Worm (Caenorhabditis elegans): ENCODE results near the gene ZK1320.13.

The ZK1320.13 gene

DNA sequence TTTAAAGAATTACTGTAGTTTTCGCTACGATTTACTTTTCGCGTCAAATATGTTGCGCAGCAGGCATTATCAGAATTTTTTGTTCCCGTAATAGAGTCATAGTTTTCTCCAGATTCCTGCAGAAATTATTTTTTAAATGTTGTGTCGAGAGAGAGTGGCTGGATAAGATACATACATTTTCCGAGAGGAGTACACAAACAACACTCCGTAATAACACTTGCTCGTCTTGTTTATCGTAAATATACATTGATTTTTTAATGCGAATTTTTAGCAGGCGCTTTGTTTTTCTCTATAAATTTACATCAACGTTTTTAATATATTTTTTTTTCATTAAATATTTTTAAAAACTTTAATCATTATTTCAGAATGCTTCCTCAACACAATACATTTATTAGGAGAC lies 11.6 kb upstream of the ZK1320.13 start, which contains the start of gene taf-8:
Gene taf-8, plus strand, starts transcription at position 360 of the 400 bp plus-strand sequence.
- TF ChIP-seq F44E2.7 (GFP tag; IDR thresholded peaks at IDR 0.05): no peak
- TF ChIP-seq Y75B8A.6 (GFP tag; IDR thresholded peaks at IDR 0.05): no peak
- no peak for TF ChIP-seq zfp-2 (tag; optimal IDR thresholded peaks at IDR 0.05)
- TF ChIP-seq tra-1 (GFP tag; IDR thresholded peaks at IDR 0.05): no peak
- no peak for TF ChIP-seq nhr-41 (GFP tag; IDR thresholded peaks at IDR 0.05)
- TF ChIP-seq nhr-111 (GFP tag; optimal IDR thresholded peaks at IDR 0.05): no peak
- peak; percentile 98 for TF ChIP-seq Y48G9A.11 (GFP tag; IDR thresholded peaks at IDR 0.05)
- TF ChIP-seq lim-7 (GFP tag; IDR thresholded peaks at IDR 0.05): no peak
- TF ChIP-seq fkh-10 (GFP tag; optimal IDR thresholded peaks at IDR 0.05): peak; percentile 26
- TF ChIP-seq mxl-2 (GFP tag; conservative IDR thresholded peaks at IDR 0.05): no peak
- no peak for TF ChIP-seq nhr-10 (tag; optimal IDR thresholded peaks at IDR 0.05)
- TF ChIP-seq daf-12 (tag; optimal IDR thresholded peaks at IDR 0.05): no peak
- peak; percentile 21 for TF ChIP-seq nhr-11 (tag; optimal IDR thresholded peaks at IDR 0.05)
- TF ChIP-seq nhr-76 (tag; optimal IDR thresholded peaks at IDR 0.05): no peak
- no peak for TF ChIP-seq ces-1 (GFP tag; optimal IDR thresholded peaks at IDR 0.05)
- no peak for TF ChIP-seq nhr-102 (tag; optimal IDR thresholded peaks at IDR 0.05)
- no peak for TF ChIP-seq Y105C5A.15 (GFP tag; IDR thresholded peaks at IDR 0.05)
- TF ChIP-seq unc-39 (tag; optimal IDR thresholded peaks at IDR 0.05): no peak
- no peak for TF ChIP-seq F37D6.2 (tag; optimal IDR thresholded peaks at IDR 0.05)
- peak; percentile 68 for TF ChIP-seq R02D3.7 (tag; optimal IDR thresholded peaks at IDR 0.05)
- TF ChIP-seq lin-29 (GFP tag; IDR thresholded peaks at IDR 0.05): no peak
- TF ChIP-seq lsy-2 (tag; optimal IDR thresholded peaks at IDR 0.05): peak in 1 of 2 experiments; percentile 82
- peak; percentile 9 for TF ChIP-seq nhr-28 (tag; optimal IDR thresholded peaks at IDR 0.05)
- TF ChIP-seq dmd-9 (GFP tag; IDR thresholded peaks at IDR 0.05): no peak
- no peak for TF ChIP-seq ceh-62 (tag; optimal IDR thresholded peaks at IDR 0.05)
- TF ChIP-seq zfp-3 (GFP tag; conservative IDR thresholded peaks at IDR 0.05): no peak
- no peak for TF ChIP-seq saeg-2 (GFP tag; IDR thresholded peaks at IDR 0.05)
- TF ChIP-seq aly-2 (tag; optimal IDR thresholded peaks at IDR 0.05): no peak
- TF ChIP-seq mes-2 (tag; optimal IDR thresholded peaks at IDR 0.05; ENCODE audit: poor library complexity, severe bottlenecking): peak; percentile 60
- TF ChIP-seq nhr-6 (tag; optimal IDR thresholded peaks at IDR 0.05): no peak
- TF ChIP-seq lir-3 (tag; optimal IDR thresholded peaks at IDR 0.05): no peak
- no peak for TF ChIP-seq jun-1 (tag; optimal IDR thresholded peaks at IDR 0.05)
- no peak for TF ChIP-seq dve-1 (tag; optimal IDR thresholded peaks at IDR 0.05; ENCODE audit: insufficient read depth)
- TF ChIP-seq T20F7.1 (GFP tag; optimal IDR thresholded peaks at IDR 0.05): peak; percentile 97
- no peak for TF ChIP-seq daf-16 (GFP tag; optimal IDR thresholded peaks at IDR 0.05)
- peak; percentile 42 for TF ChIP-seq daf-16 (tag; optimal IDR thresholded peaks at IDR 0.05)
- no peak for TF ChIP-seq zip-2 (tag; optimal IDR thresholded peaks at IDR 0.05)
- TF ChIP-seq aha-1 (tag): peak; percentile 78
- no peak for TF ChIP-seq ctbp-1 (GFP tag; IDR thresholded peaks at IDR 0.05)
- TF ChIP-seq spr-1 (tag; optimal IDR thresholded peaks at IDR 0.05): no peak
- TF ChIP-seq unc-62 (GFP tag; optimal IDR thresholded peaks at IDR 0.05 in 1 of 2): peak in 1 of 2 experiments; percentile 59
- TF ChIP-seq unc-62 (tag; optimal IDR thresholded peaks at IDR 0.05): no peak
- TF ChIP-seq dpl-1 (GFP tag; optimal IDR thresholded peaks at IDR 0.05): peak; percentile 66
- TF ChIP-seq ceh-32 (tag; optimal IDR thresholded peaks at IDR 0.05; ENCODE audit: poor library complexity): no peak
- no peak for TF ChIP-seq rbr-2 (tag; optimal IDR thresholded peaks at IDR 0.05)
